Worm (Caenorhabditis elegans) whole organism, L3 larva: Measurements from ENCODE around the gene dlat-2.

Source experiments
- R02D3.7 ChIP-seq: fragments of 150-350 bp; optimal IDR thresholded peaks from 2 replicates; lab custom pipeline; 2014; ENCODE audit warnings: missing biosample characterization, missing genetic modification characterization
- ama-1 ChIP-seq: fragments of 150-350 bp; optimal IDR thresholded peaks from 2 replicates; lab custom pipeline; 2018
- ceh-16 ChIP-seq: sonication (generic microtip); optimal IDR thresholded peaks from 2 replicates; lab custom pipeline; 2017; ENCODE audit warnings: missing biosample characterization, missing genetic modification characterization
- ceh-82 ChIP-seq: fragments of 150-350 bp; optimal IDR thresholded peaks from 2 replicates; lab custom pipeline; 2014; ENCODE audit warnings: missing biosample characterization, missing genetic modification characterization
- ceh-9 ChIP-seq: sonication (generic microtip); optimal IDR thresholded peaks from 2 replicates; lab custom pipeline; 2018; ENCODE audit warnings: missing biosample characterization, missing genetic modification characterization
- daf-12 ChIP-seq: fragments of 150-350 bp; optimal IDR thresholded peaks from 2 replicates; lab custom pipeline; 2014; ENCODE audit warnings: missing biosample characterization, missing genetic modification reagents, missing genetic modification characterization
- egl-27 ChIP-seq: sonication (generic microtip); optimal IDR thresholded peaks from 4 replicates; lab custom pipeline; 2017; ENCODE audit warnings: missing biosample characterization, missing genetic modification reagents, missing genetic modification characterization
- egl-5 ChIP-seq: fragments of 150-350 bp; optimal IDR thresholded peaks from 2 replicates; lab custom pipeline; 2017; ENCODE audit warnings: missing biosample characterization, missing genetic modification reagents, missing genetic modification characterization, inconsistent platforms
- elt-1 ChIP-seq: fragments of 150-350 bp; optimal IDR thresholded peaks from 2 replicates; lab custom pipeline; 2014; ENCODE audit warnings: missing biosample characterization, missing genetic modification characterization
- elt-2 ChIP-seq: sonication (generic microtip); optimal IDR thresholded peaks from 2 replicates; lab custom pipeline; 2016; ENCODE audit warnings: missing genetic modification reagents, mild to moderate bottlenecking, missing genetic modification characterization, missing compliant biosample characterization
- fkh-10 ChIP-seq: sonication (generic microtip); optimal IDR thresholded peaks from 2 replicates; lab custom pipeline; 2017; ENCODE audit warnings: missing biosample characterization, missing genetic modification reagents, missing genetic modification characterization
- fkh-2 ChIP-seq: fragments of 150-350 bp; optimal IDR thresholded peaks from 2 replicates; lab custom pipeline; 2014; ENCODE audit warnings: missing biosample characterization, missing genetic modification reagents, missing genetic modification characterization
- hmg-11 ChIP-seq: sonication (generic microtip); optimal IDR thresholded peaks from 2 replicates; lab custom pipeline; 2016; ENCODE audit warnings: missing genetic modification characterization, missing compliant biosample characterization
- jun-1 ChIP-seq: fragments of 150-350 bp; optimal IDR thresholded peaks from 2 replicates; lab custom pipeline; 2014; ENCODE audit warnings: missing biosample characterization, missing genetic modification reagents, missing genetic modification characterization
- lin-15B ChIP-seq: fragments of 150-350 bp; optimal IDR thresholded peaks from 2 replicates; lab custom pipeline; 2014; ENCODE audit warnings: missing biosample characterization, missing genetic modification characterization
- lin-39 ChIP-seq: fragments of 150-350 bp; optimal IDR thresholded peaks from 2 replicates; lab custom pipeline; 2018; ENCODE audit warnings: missing biosample characterization, missing genetic modification reagents, missing genetic modification characterization
- mdl-1 ChIP-seq: fragments of 150-350 bp; optimal IDR thresholded peaks from 2 replicates; lab custom pipeline; 2014; ENCODE audit warnings: missing biosample characterization, missing genetic modification characterization
- nfya-1 ChIP-seq: sonication (generic microtip); optimal IDR thresholded peaks from 2 replicates; lab custom pipeline; 2017; ENCODE audit warnings: missing genetic modification characterization, mild to moderate bottlenecking, missing compliant biosample characterization, antibody characterized with exemption, moderate library complexity; ENCODE audit not compliant: insufficient read depth
- nhr-11 ChIP-seq: fragments of 150-350 bp; optimal IDR thresholded peaks from 2 replicates; lab custom pipeline; 2014; ENCODE audit warnings: missing biosample characterization, missing genetic modification characterization
- nhr-12 ChIP-seq: fragments of 150-350 bp; optimal IDR thresholded peaks from 2 replicates; lab custom pipeline; 2014; ENCODE audit warnings: missing biosample characterization, missing genetic modification characterization
- nhr-237 ChIP-seq: fragments of 150-350 bp; optimal IDR thresholded peaks from 2 replicates; lab custom pipeline; 2014; ENCODE audit warnings: missing biosample characterization, missing genetic modification characterization
- nhr-25 ChIP-seq: sonication (generic microtip); optimal IDR thresholded peaks from 2 replicates; lab custom pipeline; 2017; ENCODE audit warnings: missing biosample characterization, missing genetic modification characterization
- nhr-28 ChIP-seq: fragments of 150-350 bp; optimal IDR thresholded peaks from 2 replicates; lab custom pipeline; 2014; ENCODE audit warnings: missing biosample characterization, missing genetic modification characterization
- nhr-43 ChIP-seq: sonication (generic microtip); optimal IDR thresholded peaks from 2 replicates; lab custom pipeline; 2016; ENCODE audit warnings: mild to moderate bottlenecking, missing genetic modification characterization, missing compliant biosample characterization; ENCODE audit not compliant: poor library complexity, severe bottlenecking
- nhr-67 ChIP-seq: fragments of 150-350 bp; optimal IDR thresholded peaks from 2 replicates; lab custom pipeline; 2014; ENCODE audit warnings: missing biosample characterization, missing genetic modification characterization
- nhr-76 ChIP-seq: fragments of 150-350 bp; sonication (generic microtip); optimal IDR thresholded peaks from 5 replicates; lab custom pipeline; 2014; ENCODE audit warnings: missing biosample characterization, missing genetic modification characterization
- nhr-77 ChIP-seq: fragments of 150-350 bp; optimal IDR thresholded peaks from 2 replicates; lab custom pipeline; 2014; ENCODE audit warnings: missing biosample characterization, missing genetic modification characterization
- pha-4 ChIP-seq: fragments of 150-350 bp; optimal IDR thresholded peaks from 2 replicates; lab custom pipeline; 2014; ENCODE audit warnings: missing biosample characterization, missing genetic modification reagents, missing genetic modification characterization
- pqm-1 ChIP-seq: fragments of 150-350 bp; optimal IDR thresholded peaks from 2 replicates; lab custom pipeline; 2017; ENCODE audit warnings: missing biosample characterization, missing genetic modification characterization, inconsistent platforms
- unc-39 ChIP-seq: sonication (generic microtip); optimal IDR thresholded peaks from 4 replicates; lab custom pipeline; 2017; ENCODE audit warnings: missing biosample characterization, missing genetic modification characterization
- unc-62 ChIP-seq: fragments of 150-350 bp; sonication (generic microtip); optimal IDR thresholded peaks from 4 replicates; lab custom pipeline; 2014; ENCODE audit warnings: missing biosample characterization, missing genetic modification reagents, missing genetic modification characterization
- zag-1 ChIP-seq: fragments of 150-350 bp; optimal IDR thresholded peaks from 2 replicates; lab custom pipeline; 2014; ENCODE audit warnings: missing biosample characterization, missing genetic modification characterization

dlat-2 gene

DNA sequence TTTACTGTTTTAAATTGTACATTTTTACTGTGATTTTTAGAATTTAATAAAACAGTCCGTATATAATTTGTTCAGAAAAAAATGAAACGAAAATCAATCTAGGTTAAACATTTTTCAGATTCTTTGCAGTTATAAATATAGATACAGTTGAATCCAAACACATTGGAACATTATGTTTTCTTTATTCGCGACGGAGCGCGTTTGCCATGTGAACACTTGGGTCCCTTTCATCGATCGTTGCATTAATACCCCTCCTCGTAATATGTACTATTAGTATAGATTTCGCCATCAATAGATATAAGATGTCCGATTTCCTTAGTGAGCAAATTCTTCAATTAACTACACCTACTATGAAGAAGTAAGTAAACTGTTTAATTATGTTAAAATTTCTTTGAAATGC, 45.4 kb upstream of the dlat-2 start, which contains the start of gene C49C3.8:
Gene C49C3.8, plus strand, starts transcription at position 173 of the 400 bp plus-strand sequence.
- TF ChIP-seq nhr-12 (tag; lab: Kevin White, UChicago) = no peak
- peak; percentile 14 for TF ChIP-seq egl-5 (tag; lab: Kevin White, UChicago)
- TF ChIP-seq nfya-1 (tag; lab: Kevin White, UChicago) = peak; percentile 24
- peak; percentile 26 for TF ChIP-seq pha-4 (tag; lab: Kevin White, UChicago)

- TF ChIP-seq elt-2 (tag; lab: Kevin White, UChicago) (peak; percentile 94), pha-4 (tag; lab: Kevin White, UChicago) (peak; percentile 65), pqm-1 (tag; lab: Kevin White, UChicago) (peak; percentile 88), nhr-237 (tag; lab: Kevin White, UChicago) (no peak), elt-1 (tag; lab: Kevin White, UChicago) (no peak), jun-1 (peak; percentile 80)
Observed at ce11 chrIV:17338920-17339510, 41.4 kb upstream of the dlat-2 start, which contains the start of gene C49C3.10. Gene C49C3.10 (minus strand): TSS chrIV:17338970.

DNA sequence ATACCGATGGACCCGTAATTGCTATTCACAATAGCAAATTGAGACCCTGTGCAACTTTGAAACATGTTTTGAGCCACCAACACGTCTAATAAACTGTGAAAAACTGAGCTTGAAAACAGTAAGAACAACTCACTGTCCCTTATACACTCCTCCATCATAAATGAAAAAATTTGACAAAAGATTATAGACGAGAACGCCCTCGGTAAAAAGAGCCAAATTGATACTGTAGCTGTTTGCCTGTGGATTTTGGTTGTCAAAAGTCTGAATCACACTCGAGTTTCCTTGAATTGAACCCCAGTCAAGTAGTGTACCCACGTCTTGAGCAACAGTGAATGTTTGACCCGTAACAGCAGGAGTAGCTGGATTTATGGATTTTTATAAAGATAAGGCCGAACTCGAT, 39.4 kb upstream of the dlat-2 start:
- TF ChIP-seq fkh-2 = no peak
- no peak for TF ChIP-seq lin-15B (tag; lab: Kevin White, UChicago)
- no peak for TF ChIP-seq nhr-67 (tag; lab: Kevin White, UChicago)
- TF ChIP-seq nhr-76 (tag; lab: Kevin White, UChicago) = no peak
- TF ChIP-seq egl-27 = no peak
- TF ChIP-seq nhr-25 (tag; lab: Kevin White, UChicago) = no peak
- no peak for TF ChIP-seq fkh-10 (GFP tag; lab: Kevin White, UChicago)
- TF ChIP-seq ceh-9 (tag; lab: Kevin White, UChicago) = no peak
- no peak for TF ChIP-seq ceh-16 (tag; lab: Kevin White, UChicago)
- TF ChIP-seq pha-4 (tag; lab: Kevin White, UChicago) = no peak
- TF ChIP-seq nhr-28 (tag; lab: Kevin White, UChicago) = no peak
- TF ChIP-seq unc-62 (GFP tag; lab: Kevin White, UChicago) = no peak
- no peak for TF ChIP-seq nhr-43

DNA sequence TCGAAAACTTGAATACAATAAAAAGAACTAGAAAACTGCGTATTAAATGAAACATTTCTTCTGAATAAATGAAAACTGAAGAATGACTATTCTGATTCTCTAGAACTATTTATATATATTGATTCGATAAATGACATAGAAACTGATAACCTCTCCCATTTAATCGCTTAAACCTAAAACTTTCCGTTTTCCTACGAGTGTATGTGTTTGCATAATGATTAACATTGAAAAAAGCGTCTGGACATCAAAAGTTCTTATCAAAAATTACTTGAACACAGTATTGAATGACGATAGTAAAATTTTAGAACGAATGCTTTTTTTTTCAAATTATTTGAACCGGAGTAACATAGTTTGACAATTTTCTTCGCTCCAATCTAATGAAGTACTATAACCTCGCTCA, 38.2 kb upstream of the dlat-2 start, which contains the start of gene C49C3.9:
Gene C49C3.9, minus strand, starts transcription at position 136 of the 400 bp plus-strand sequence.
- TF ChIP-seq pqm-1 (tag; lab: Kevin White, UChicago) = peak; percentile 85
- TF ChIP-seq nhr-77 = no peak
- TF ChIP-seq hmg-11 (tag; lab: Kevin White, UChicago) = no peak
- TF ChIP-seq nhr-28 (tag; lab: Kevin White, UChicago) = no peak
- no peak for TF ChIP-seq R02D3.7 (tag; lab: Kevin White, UChicago)
- TF ChIP-seq mdl-1 = no peak
- TF ChIP-seq daf-12 (tag; lab: Kevin White, UChicago) = no peak
- peak; percentile 92 for TF ChIP-seq elt-2 (tag; lab: Kevin White, UChicago)
- TF ChIP-seq zag-1 (tag; lab: Kevin White, UChicago) = no peak

DNA sequence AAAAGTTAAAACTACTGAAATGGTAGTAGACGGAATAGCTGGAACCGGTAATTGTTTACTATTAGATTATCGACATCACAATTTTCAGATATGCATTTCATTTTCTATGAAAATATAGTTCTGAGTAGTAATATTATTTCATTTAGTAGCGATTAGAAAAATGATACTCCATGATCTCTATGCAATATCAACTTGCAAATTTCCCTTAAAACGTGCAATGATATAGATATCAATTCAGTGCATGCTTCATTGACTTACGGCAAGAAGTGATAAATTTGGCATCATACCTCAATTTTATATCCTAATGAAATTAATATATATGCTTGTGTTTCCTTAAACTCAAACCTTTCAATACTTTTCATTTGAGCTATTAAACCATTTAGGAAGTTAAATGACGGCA, 37.8 kb upstream of the dlat-2 start, which contains the start of gene C49C3.21:
Gene C49C3.21, plus strand, starts transcription at position 301 of the 400 bp plus-strand sequence.
- no peak for TF ChIP-seq nhr-11 (tag; lab: Kevin White, UChicago)
- TF ChIP-seq ceh-9 (tag; lab: Kevin White, UChicago) = no peak

DNA sequence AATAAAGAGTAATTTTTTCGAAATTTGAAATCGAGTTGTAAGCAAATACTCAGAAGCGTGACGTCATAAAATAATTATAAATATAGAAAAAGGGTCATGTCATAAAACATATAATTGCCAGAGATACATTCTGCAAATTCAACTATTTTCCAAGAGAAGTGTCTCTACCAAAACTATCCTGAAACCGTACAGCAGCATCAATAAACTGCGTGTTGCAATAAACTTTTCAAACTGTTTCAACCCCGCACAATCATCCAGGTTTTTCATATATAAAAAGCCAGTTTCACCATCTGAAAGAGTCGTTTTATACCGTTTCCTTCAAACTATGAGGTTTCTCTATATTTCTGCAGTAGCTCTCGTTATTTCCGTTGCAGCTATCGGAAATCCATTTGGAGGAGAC, 36.9 kb upstream of the dlat-2 start, which contains the start of gene C49C3.11:
Gene C49C3.11, plus strand, starts transcription at position 301 of the 400 bp plus-strand sequence.
- TF ChIP-seq ama-1 (lab: Kevin White, UChicago) (no peak), jun-1 (no peak), lin-39 (tag; lab: Kevin White, UChicago) (no peak), unc-39 (tag; lab: Kevin White, UChicago) (no peak), ceh-82 (tag; lab: Kevin White, UChicago) (no peak), nhr-11 (tag; lab: Kevin White, UChicago) (no peak), nhr-67 (tag; lab: Kevin White, UChicago) (no peak), nhr-25 (tag; lab: Kevin White, UChicago) (no peak)
